Worm (Caenorhabditis elegans): Measurements from ENCODE around the gene F55C9.5.

DNA sequence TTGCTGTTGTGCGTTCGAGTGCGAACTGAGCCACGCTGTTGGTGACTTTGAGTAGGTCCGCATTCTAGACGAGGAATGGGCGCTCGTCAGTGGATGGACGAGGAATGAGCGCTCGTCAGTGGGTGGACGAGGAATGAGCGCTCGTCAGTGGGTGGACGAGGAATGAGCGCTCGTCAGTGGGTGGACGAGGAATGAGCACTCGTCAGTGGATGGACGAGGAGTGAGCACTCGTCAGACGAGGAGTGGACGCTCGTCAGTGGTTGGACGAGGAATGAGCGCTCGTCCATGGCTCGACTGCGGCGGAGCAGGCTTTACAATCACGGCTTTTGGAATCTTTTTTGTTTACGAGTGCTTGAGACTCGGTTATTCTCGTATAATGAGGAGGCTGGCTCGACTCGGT lies 14.4 kb downstream of the F55C9.5 start:
- TF ChIP-seq him-1 (tag; optimal IDR thresholded peaks at IDR 0.05): no peak
- TF ChIP-seq W03F9.2 (tag; optimal IDR thresholded peaks at IDR 0.05): no peak

Measured in whole organism, L4/young adult.